Comparison of ENCODE assay signal across 3 fruit fly cellular contexts in genomic region chr3L:6262076-6262504, dm6.
TF ChIP-seq lines count a peak whose summit lies in the region.

No protein-coding gene starts in this region.

- TF ChIP-seq CTCF in whole organism, embryonic (GFP tag; optimal IDR thresholded peaks at IDR 0.05; lab: Kevin White, UChicago): no peak

TF ChIP-seq in whole organism, embryonic, 481 proteins besides CTCF, POLR2A, EP300 and RAD21 (continues in another document):
- TF ChIP-seq CG10431 (GFP tag; optimal IDR thresholded peaks at IDR 0.05; lab: Kevin White, UChicago): no peak
- TF ChIP-seq Sox100B (GFP tag; optimal IDR thresholded peaks at IDR 0.05; lab: Kevin White, UChicago): no peak
- no peak for TF ChIP-seq Sin3A (optimal IDR thresholded peaks at IDR 0.05; lab: Kevin White, UChicago)
- TF ChIP-seq CG5180 (GFP tag; optimal IDR thresholded peaks at IDR 0.05; lab: Kevin White, UChicago): no peak
- TF ChIP-seq abd-A (tag; optimal IDR thresholded peaks at IDR 0.05; lab: Kevin White, UChicago): no peak
- TF ChIP-seq CG4424 (GFP tag; optimal IDR thresholded peaks at IDR 0.05; lab: Kevin White, UChicago): no peak
- peak; percentile 31 for TF ChIP-seq Ets65A (GFP tag; lab: Kevin White, UChicago)
- TF ChIP-seq scrt (GFP tag; optimal IDR thresholded peaks at IDR 0.05; lab: Kevin White, UChicago): peak; percentile 71
- TF ChIP-seq Blimp-1 (GFP tag; optimal IDR thresholded peaks at IDR 0.05; lab: Kevin White, UChicago): peak; percentile 90
- TF ChIP-seq CG6791 (GFP tag; IDR thresholded peaks at IDR 0.05; lab: Robert Waterston, UW; ENCODE audit: partially characterized antibody): no peak
- no peak for TF ChIP-seq CG8478 (optimal IDR thresholded peaks at IDR 0.05; lab: Kevin White, UChicago)
- no peak for TF ChIP-seq CG8944 (GFP tag; optimal IDR thresholded peaks at IDR 0.05; lab: Kevin White, UChicago)
- no peak for TF ChIP-seq CG1792 (GFP tag; optimal IDR thresholded peaks at IDR 0.05; lab: Kevin White, UChicago)
- no peak for TF ChIP-seq Oli (tag; optimal IDR thresholded peaks at IDR 0.05; lab: Kevin White, UChicago)
- TF ChIP-seq CG8765 (GFP tag; IDR thresholded peaks at IDR 0.05; lab: Robert Waterston, UW): no peak
- peak; percentile 79 for TF ChIP-seq ewg (GFP tag; optimal IDR thresholded peaks at IDR 0.05; lab: Kevin White, UChicago)
- TF ChIP-seq eve (GFP tag; optimal IDR thresholded peaks at IDR 0.05; lab: Kevin White, UChicago): no peak
- TF ChIP-seq CG17612 (GFP tag; IDR thresholded peaks at IDR 0.05; lab: Robert Waterston, UW): no peak
- no peak for TF ChIP-seq amos (GFP tag; IDR thresholded peaks at IDR 0.05; lab: Robert Waterston, UW; ENCODE audit: partially characterized antibody)
- TF ChIP-seq Med (GFP tag; lab: Kevin White, UChicago): no peak
- peak; percentile 55 for TF ChIP-seq crol (GFP tag; IDR thresholded peaks at IDR 0.05; lab: Robert Waterston, UW)
- no peak for TF ChIP-seq CG16779 (GFP tag; IDR thresholded peaks at IDR 0.05; lab: Robert Waterston, UW)
- TF ChIP-seq CG17829 (tag; optimal IDR thresholded peaks at IDR 0.05; lab: Kevin White, UChicago): no peak
- TF ChIP-seq CG13624 (GFP tag; optimal IDR thresholded peaks at IDR 0.05; lab: Kevin White, UChicago): no peak
- TF ChIP-seq Bteb2 (GFP tag; optimal IDR thresholded peaks at IDR 0.05; lab: Kevin White, UChicago): no peak
- TF ChIP-seq HLH3B (GFP tag; IDR thresholded peaks at IDR 0.05; lab: Robert Waterston, UW): no peak
- TF ChIP-seq CG33557 (GFP tag; optimal IDR thresholded peaks at IDR 0.05; lab: Kevin White, UChicago): no peak
- peak; percentile 33; the same call in 1 of the 3 replicates for TF ChIP-seq sr (GFP tag; IDR thresholded peaks at IDR 0.05; lab: Robert Waterston, UW)
- TF ChIP-seq CG42726 (GFP tag; IDR thresholded peaks at IDR 0.05; lab: Robert Waterston, UW; ENCODE audit: partially characterized antibody): 0 out of 2 replicates have a peak, but pooled peaks have one; percentile 14
- TF ChIP-seq CG4854 (GFP tag; optimal IDR thresholded peaks at IDR 0.05; lab: Kevin White, UChicago): no peak
- TF ChIP-seq ERR (GFP tag; optimal IDR thresholded peaks at IDR 0.05; lab: Kevin White, UChicago): peak; percentile 96

TF ChIP-seq in whole organism, pupa, 21 proteins besides CTCF, POLR2A, EP300 and RAD21:
- TF ChIP-seq gl (tag; optimal IDR thresholded peaks at IDR 0.05; lab: Kevin White, UChicago): no peak
- TF ChIP-seq EcR (GFP tag; optimal IDR thresholded peaks at IDR 0.05; lab: Kevin White, UChicago): peak; percentile 22
- TF ChIP-seq D1 (tag; optimal IDR thresholded peaks at IDR 0.05; lab: Kevin White, UChicago): no peak

TF ChIP-seq in whole organism, wandering third instar larva, 38 proteins besides CTCF, POLR2A, EP300 and RAD21:
- TF ChIP-seq Hnf4 (GFP tag; optimal IDR thresholded peaks at IDR 0.05; lab: Kevin White, UChicago) (no peak), Rel (GFP tag; optimal IDR thresholded peaks at IDR 0.05; lab: Kevin White, UChicago) (no peak), Rel (tag; optimal IDR thresholded peaks at IDR 0.05; lab: Kevin White, UChicago) (peak; percentile 68)
